Fruit fly (Drosophila melanogaster): ENCODE measurements around the gene CG17328.

The CG17328 gene

DNA sequence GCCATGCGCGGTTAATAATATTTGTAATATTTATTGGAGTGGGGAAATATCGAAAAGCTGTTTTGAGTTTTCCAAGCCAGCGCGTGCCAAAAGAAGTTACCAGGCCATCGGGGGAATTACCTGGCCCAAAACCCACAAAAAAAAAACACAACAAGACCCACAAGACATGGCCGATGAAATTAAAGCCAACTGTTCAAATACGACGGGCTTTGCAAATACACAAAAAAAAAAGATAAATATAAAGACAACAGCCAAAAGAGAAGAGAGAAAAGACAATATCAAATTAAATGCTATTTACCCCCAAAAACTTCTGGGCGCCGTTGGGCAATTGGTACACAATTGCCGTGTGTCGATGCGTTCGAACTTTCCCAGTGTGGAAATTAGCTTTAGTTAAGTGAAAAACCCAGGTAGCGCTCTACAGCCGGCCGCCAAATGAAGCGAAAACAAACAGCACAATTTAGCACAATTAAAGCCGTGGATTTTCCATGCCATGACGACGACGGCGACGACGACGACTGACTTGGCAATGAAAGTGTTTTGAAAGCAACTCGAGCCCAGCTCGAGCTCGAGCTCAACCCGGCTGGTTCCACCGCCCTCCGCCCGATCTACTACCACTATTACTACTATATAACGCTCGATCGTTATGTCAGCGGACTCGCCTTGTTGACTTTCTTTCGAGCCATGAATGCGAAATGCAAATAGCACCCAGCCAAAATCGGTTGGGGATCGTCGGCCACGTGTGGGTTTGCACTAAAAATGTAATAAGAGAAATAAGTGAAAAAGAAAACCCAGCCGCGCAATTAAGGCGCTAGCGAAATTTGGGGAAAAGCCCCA, 18.3 kb downstream of the CG17328 start (continued):
- TF ChIP-seq bcd (GFP tag; optimal IDR thresholded peaks at IDR 0.05) = peak; percentile 6
- TF ChIP-seq CG17568 (GFP tag; optimal IDR thresholded peaks at IDR 0.05) = peak; percentile 67
- TF ChIP-seq CG13424 (tag; optimal IDR thresholded peaks at IDR 0.05) = peak; percentile 26
- peak; percentile 9 for TF ChIP-seq Mes4 (GFP tag; optimal IDR thresholded peaks at IDR 0.05)
- TF ChIP-seq pho (GFP tag; optimal IDR thresholded peaks at IDR 0.05) = peak; percentile 39
- TF ChIP-seq CG17328 (GFP tag; IDR thresholded peaks at IDR 0.05) = no peak
- peak; percentile 53 for TF ChIP-seq gem (tag; optimal IDR thresholded peaks at IDR 0.05)
- TF ChIP-seq CG18476 (GFP tag; optimal IDR thresholded peaks at IDR 0.05) = peak; percentile 6
- peak; percentile 51 for TF ChIP-seq CG11247 (GFP tag; IDR thresholded peaks at IDR 0.05)
- no peak for TF ChIP-seq Dp (GFP tag; optimal IDR thresholded peaks at IDR 0.05)
- peak; percentile 14 to 53 for TF ChIP-seq Pdp1 (GFP tag; optimal IDR thresholded peaks at IDR 0.05)
- peak; percentile 15 for TF ChIP-seq CG1233 (GFP tag; optimal IDR thresholded peaks at IDR 0.05)
- peak; percentile 46 for TF ChIP-seq fd3F (GFP tag; optimal IDR thresholded peaks at IDR 0.05)
- TF ChIP-seq nerfin-1 (tag; optimal IDR thresholded peaks at IDR 0.05) = peak; percentile 28
- peak; percentile 20 for TF ChIP-seq org-1 (GFP tag; optimal IDR thresholded peaks at IDR 0.05)
- TF ChIP-seq Six4 (GFP tag; optimal IDR thresholded peaks at IDR 0.05) = peak; percentile 18
- peak; percentile 60; the same call in 1 of the 2 replicates for TF ChIP-seq CG14014 (GFP tag; IDR thresholded peaks at IDR 0.05)
- TF ChIP-seq CG11456 (GFP tag; IDR thresholded peaks at IDR 0.05) = no peak
- no peak for TF ChIP-seq D19A (tag; optimal IDR thresholded peaks at IDR 0.05)
- TF ChIP-seq CG6813 (GFP tag; optimal IDR thresholded peaks at IDR 0.05) = peak; percentile 60
- peak; percentile 50 for TF ChIP-seq Side (GFP tag; optimal IDR thresholded peaks at IDR 0.05)
- TF ChIP-seq Myb (GFP tag; optimal IDR thresholded peaks at IDR 0.05) = peak; percentile 13
- TF ChIP-seq CG10209 (GFP tag; optimal IDR thresholded peaks at IDR 0.05) = peak; percentile 20
- no peak for TF ChIP-seq Drgx (GFP tag; IDR thresholded peaks at IDR 0.05)
- TF ChIP-seq Fer2 (tag; optimal IDR thresholded peaks at IDR 0.05) = peak; percentile 12
- TF ChIP-seq hkb (optimal IDR thresholded peaks at IDR 0.05) = no peak
- peak; percentile 57 for TF ChIP-seq hkb (GFP tag; IDR thresholded peaks at IDR 0.05)
- peak; percentile 16 for TF ChIP-seq tio (GFP tag; optimal IDR thresholded peaks at IDR 0.05)
- no peak for TF ChIP-seq CG10462 (GFP tag; optimal IDR thresholded peaks at IDR 0.05)
- TF ChIP-seq CG12744 (GFP tag; optimal IDR thresholded peaks at IDR 0.05) = peak; percentile 34
- TF ChIP-seq tup (GFP tag; optimal IDR thresholded peaks at IDR 0.05) = peak; percentile 46
- TF ChIP-seq CG7786 (GFP tag; optimal IDR thresholded peaks at IDR 0.05) = peak; percentile 0
- no peak for TF ChIP-seq Doc3 (GFP tag; IDR thresholded peaks at IDR 0.05; ENCODE audit: partially characterized antibody)
- peak; percentile 52; the same call in 2 of the 3 replicates for TF ChIP-seq CG11695 (GFP tag; IDR thresholded peaks at IDR 0.05)
- TF ChIP-seq CG12659 (GFP tag; optimal IDR thresholded peaks at IDR 0.05) = peak; percentile 51
- peak; percentile 35; the same call in 1 of the 2 replicates for TF ChIP-seq Xrp1 (GFP tag; IDR thresholded peaks at IDR 0.05)
- peak; percentile 54; the same call in 2 of the 3 replicates for TF ChIP-seq so (GFP tag; IDR thresholded peaks at IDR 0.05)
- TF ChIP-seq Meics (GFP tag; optimal IDR thresholded peaks at IDR 0.05) = peak; percentile 55
- no peak for TF ChIP-seq Chrac-16 (GFP tag; optimal IDR thresholded peaks at IDR 0.05)
- 0 out of 2 replicates have a peak, but pooled peaks have one; percentile 19 for TF ChIP-seq E2f2 (GFP tag; IDR thresholded peaks at IDR 0.05)
- peak; percentile 82 for TF ChIP-seq Hmr (GFP tag; optimal IDR thresholded peaks at IDR 0.05)
- no peak for TF ChIP-seq CG9797 (GFP tag; optimal IDR thresholded peaks at IDR 0.05)
- no peak for TF ChIP-seq Hsf (GFP tag; optimal IDR thresholded peaks at IDR 0.05)
- peak; percentile 12 for TF ChIP-seq maf-S (GFP tag; optimal IDR thresholded peaks at IDR 0.05)
- peak; percentile 30; the same call in 1 of the 3 replicates for TF ChIP-seq B-H1 (GFP tag; IDR thresholded peaks at IDR 0.05)
- TF ChIP-seq stc (GFP tag; IDR thresholded peaks at IDR 0.05) = peak; percentile 43; the same call in 1 of the 2 replicates
- TF ChIP-seq CG17359 (tag; optimal IDR thresholded peaks at IDR 0.05) = peak; percentile 52
- TF ChIP-seq gro (GFP tag; optimal IDR thresholded peaks at IDR 0.05) = peak; percentile 39
- TF ChIP-seq CG17912 (GFP tag; optimal IDR thresholded peaks at IDR 0.05) = peak; percentile 57

Data from whole organism, embryonic.